Fruit fly (Drosophila melanogaster) whole organism, larva: Measurements from ENCODE around the gene Upf1.

Experiments used
- noc ChIP-seq: fragments of 200-800 bp; sonication (Bioruptor generic); optimal IDR thresholded peaks from 3 replicates; lab custom pipeline; 2019; ENCODE audit warnings: missing biosample characterization, mild to moderate bottlenecking, missing genetic modification characterization, moderate library complexity

Gene Upf1

DNA sequence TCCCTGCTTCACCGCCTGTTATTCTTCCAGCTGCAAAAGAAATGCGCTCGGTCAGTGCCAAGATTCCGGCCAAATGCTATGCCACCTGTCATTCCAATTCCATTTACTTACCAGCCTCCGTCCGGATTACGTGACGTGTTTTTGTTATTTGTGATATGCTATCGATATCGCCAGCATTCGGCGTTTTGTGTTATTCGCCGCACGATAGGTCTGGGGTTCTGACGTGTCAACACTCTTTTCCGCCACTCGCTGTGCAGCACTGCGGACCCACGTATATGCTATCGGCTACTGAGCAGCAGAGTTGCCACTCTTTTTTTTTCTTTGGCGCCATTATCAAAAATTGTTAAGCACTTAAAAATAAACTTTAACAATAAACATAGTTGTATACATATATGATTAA is 52.9 kb downstream of the Upf1 start, which contains the start of gene p24-1:
Gene p24-1 (minus strand): TSS at position 221 of the 400 bp plus-strand sequence.
- peak; percentile 31 for TF ChIP-seq noc (tag; lab: Kevin White, UChicago)
